Worm (Caenorhabditis elegans) whole organism, L1 larva: Measurements from ENCODE around the gene C09E7.11.

Experiments
- C04F5.9 ChIP-seq: sonication (generic microtip); optimal IDR thresholded peaks from 2 replicates; lab custom pipeline; 2016; ENCODE audit warnings: missing genetic modification characterization, missing compliant biosample characterization
- C16A3.4 ChIP-seq: fragments of 150-350 bp; optimal IDR thresholded peaks from 2 replicates; lab custom pipeline; 2014; ENCODE audit warnings: missing biosample characterization, missing genetic modification characterization
- C34B4.2 ChIP-seq: sonication (generic microtip); optimal IDR thresholded peaks from 2 replicates; lab custom pipeline; 2017; ENCODE audit warnings: mild to moderate bottlenecking, missing genetic modification characterization, missing compliant biosample characterization
- blmp-1 ChIP-seq: fragments of 150-350 bp; optimal IDR thresholded peaks from 2 replicates; lab custom pipeline; 2014; ENCODE audit warnings: missing biosample characterization, missing genetic modification characterization
- ceh-63 ChIP-seq: fragments of 200-800 bp; sonication (Bioruptor generic); optimal IDR thresholded peaks from 2 replicates; lab custom pipeline; 2018; ENCODE audit warnings: mild to moderate bottlenecking, missing genetic modification characterization, missing compliant biosample characterization
- ceh-8 ChIP-seq: fragments of 200-800 bp; sonication (Bioruptor generic); optimal IDR thresholded peaks from 2 replicates; lab custom pipeline; 2018; ENCODE audit warnings: mild to moderate bottlenecking, missing genetic modification characterization, moderate library complexity, missing compliant biosample characterization
- ceh-82 ChIP-seq, 3 experiments: fragments of 150-350 bp in 1 of 3; sonication (generic microtip) in 2 of 3; optimal IDR thresholded peaks; 2 replicates each; lab custom pipeline; 2014 to 2017; ENCODE audit warnings: missing biosample characterization in 3 of 3, missing genetic modification characterization in 3 of 3
- ces-1 ChIP-seq: fragments of 150-350 bp; optimal IDR thresholded peaks from 2 replicates; lab custom pipeline; 2014; ENCODE audit warnings: missing biosample characterization, missing genetic modification reagents, missing genetic modification characterization
- dsc-1 ChIP-seq: sonication (generic microtip); optimal IDR thresholded peaks from 2 replicates; lab custom pipeline; 2016; ENCODE audit warnings: mild to moderate bottlenecking, missing genetic modification characterization, missing compliant biosample characterization
- efl-1 ChIP-seq, 4 experiments: fragments of 150-350 bp; optimal IDR thresholded peaks in 3 of 4; peaks in 1 of 4; 1 replicate in 1 of 4; 2 replicates in 3 of 4; lab custom pipeline; 2014; ENCODE audit warnings: missing biosample characterization in 2 of 4, missing genetic modification characterization in 2 of 4, missing genetic modification reagents in 2 of 4
- efl-3 ChIP-seq: fragments of 200-800 bp; sonication (Bioruptor generic); optimal IDR thresholded peaks from 2 replicates; lab custom pipeline; 2018; ENCODE audit warnings: mild to moderate bottlenecking, missing genetic modification characterization, missing compliant biosample characterization
- egl-13 ChIP-seq: sonication (generic microtip); optimal IDR thresholded peaks from 2 replicates; lab custom pipeline; 2016; ENCODE audit warnings: missing genotype, missing genetic modification reagents, missing genetic modification characterization, missing compliant biosample characterization
- egl-27 ChIP-seq, 2 experiments: fragments of 150-350 bp in 1 of 2; sonication (generic microtip); optimal IDR thresholded peaks; 3 replicates each; lab custom pipeline; 2017 to 2018; ENCODE audit warnings: missing biosample characterization in 2 of 2, missing genetic modification characterization in 2 of 2, missing genetic modification reagents in 2 of 2
- elt-3 ChIP-seq, 6 experiments: fragments of 150-350 bp in 1 of 6; sonication (generic microtip); optimal IDR thresholded peaks; 2 replicates each; lab custom pipeline; 2017 to 2018; ENCODE audit warnings: missing biosample characterization in 6 of 6, missing genetic modification characterization in 6 of 6, inconsistent platforms in 1 of 6
- fos-1 ChIP-seq: fragments of 150-350 bp; optimal IDR thresholded peaks from 2 replicates; lab custom pipeline; 2014; ENCODE audit warnings: missing biosample characterization, missing genetic modification characterization
- grh-1 ChIP-seq: fragments of 200-800 bp; sonication (Bioruptor generic); IDR thresholded peaks from 2 replicates; pipeline ENCODE4 v1.3.6; 2022; ENCODE audit warnings: missing genetic modification reagents, missing genetic modification characterization, missing compliant biosample characterization
- isw-1 ChIP-seq: fragments of 200-800 bp; sonication (Bioruptor generic); IDR thresholded peaks from 2 replicates; pipeline ENCODE4 v1.3.6; 2022; ENCODE audit warnings: missing genetic modification characterization, missing compliant biosample characterization
- jun-1 ChIP-seq: fragments of 150-350 bp; optimal IDR thresholded peaks from 2 replicates; lab custom pipeline; 2014; ENCODE audit warnings: missing biosample characterization, missing genetic modification reagents, missing genetic modification characterization
- lin-14 ChIP-seq: fragments of 200-800 bp; sonication (Bioruptor generic); optimal IDR thresholded peaks from 2 replicates; lab custom pipeline; 2018; ENCODE audit warnings: mild to moderate bottlenecking, missing genetic modification characterization, moderate library complexity, missing compliant biosample characterization
- lin-15B ChIP-seq: fragments of 150-350 bp; sonication (generic microtip); optimal IDR thresholded peaks from 3 replicates; lab custom pipeline; 2014; ENCODE audit warnings: missing biosample characterization, missing genetic modification characterization
- lir-3 ChIP-seq: sonication (generic microtip); optimal IDR thresholded peaks from 2 replicates; lab custom pipeline; 2016; ENCODE audit warnings: mild to moderate bottlenecking, missing genetic modification characterization, moderate library complexity, missing compliant biosample characterization; ENCODE audit not compliant: poor library complexity
- mab-9 ChIP-seq: fragments of 200-800 bp; sonication (Bioruptor generic); IDR thresholded peaks from 2 replicates; pipeline ENCODE4 v1.3.6; 2022; ENCODE audit warnings: missing genetic modification reagents, missing genetic modification characterization, missing compliant biosample characterization
- mep-1 ChIP-seq: fragments of 150-350 bp; optimal IDR thresholded peaks from 2 replicates; lab custom pipeline; 2014; ENCODE audit warnings: missing biosample characterization, missing genetic modification characterization
- nhr-11 ChIP-seq: fragments of 150-350 bp; optimal IDR thresholded peaks from 2 replicates; lab custom pipeline; 2014; ENCODE audit warnings: missing biosample characterization, missing genetic modification characterization
- nhr-12 ChIP-seq: sonication (generic microtip); optimal IDR thresholded peaks from 2 replicates; lab custom pipeline; 2017; ENCODE audit warnings: missing biosample characterization, missing genetic modification characterization
- nhr-19 ChIP-seq: fragments of 200-800 bp; sonication (Bioruptor generic); conservative IDR thresholded peaks from 2 replicates; pipeline ENCODE4 v1.3.6; 2022; ENCODE audit warnings: missing genetic modification characterization, missing compliant biosample characterization
- nhr-20 ChIP-seq: sonication (generic microtip); optimal IDR thresholded peaks from 2 replicates; lab custom pipeline; 2016; ENCODE audit warnings: mild to moderate bottlenecking, missing genetic modification characterization, missing compliant biosample characterization
- nhr-237 ChIP-seq: fragments of 150-350 bp; optimal IDR thresholded peaks from 2 replicates; lab custom pipeline; 2014; ENCODE audit warnings: missing biosample characterization, missing genetic modification characterization
- nhr-71 ChIP-seq: sonication (generic microtip); optimal IDR thresholded peaks from 2 replicates; lab custom pipeline; 2016; ENCODE audit warnings: mild to moderate bottlenecking, missing genetic modification characterization, moderate library complexity, missing compliant biosample characterization
- nhr-85 ChIP-seq: sonication (generic microtip); peaks from one replicate; lab custom pipeline; 2016; ENCODE audit warnings: missing genetic modification characterization, inconsistent platforms, missing compliant biosample characterization
- nhr-90 ChIP-seq: sonication (generic microtip); optimal IDR thresholded peaks from 2 replicates; lab custom pipeline; 2016; ENCODE audit warnings: mild to moderate bottlenecking, missing genetic modification characterization, missing compliant biosample characterization; ENCODE audit not compliant: poor library complexity
- rnt-1 ChIP-seq: sonication (generic microtip); optimal IDR thresholded peaks from 2 replicates; lab custom pipeline; 2016; ENCODE audit warnings: mild to moderate bottlenecking, missing genetic modification characterization, moderate library complexity, missing compliant biosample characterization
- snpc-4 ChIP-seq: fragments of 150-350 bp; optimal IDR thresholded peaks from 2 replicates; lab custom pipeline; 2014; ENCODE audit warnings: missing biosample characterization, missing genetic modification characterization
- snu-23 ChIP-seq: sonication (generic microtip); optimal IDR thresholded peaks from 2 replicates; lab custom pipeline; 2016; ENCODE audit warnings: missing genetic modification characterization, missing compliant biosample characterization
- sox-4 ChIP-seq: sonication (generic microtip); optimal IDR thresholded peaks from 2 replicates; lab custom pipeline; 2016; ENCODE audit warnings: missing genetic modification characterization, missing compliant biosample characterization
- sup-37 ChIP-seq: fragments of 200-800 bp; sonication (Bioruptor generic); optimal IDR thresholded peaks from 2 replicates; lab custom pipeline; 2018; ENCODE audit warnings: mild to moderate bottlenecking, missing genetic modification characterization, missing compliant biosample characterization
- tbx-2 ChIP-seq: sonication (generic microtip); optimal IDR thresholded peaks from 2 replicates; lab custom pipeline; 2016; ENCODE audit warnings: missing genetic modification characterization, missing compliant biosample characterization
- tlp-1 ChIP-seq: fragments of 150-350 bp; optimal IDR thresholded peaks from 2 replicates; lab custom pipeline; 2014; ENCODE audit warnings: missing biosample characterization, missing genetic modification characterization
- unc-86 ChIP-seq: sonication (generic microtip); optimal IDR thresholded peaks from 2 replicates; lab custom pipeline; 2016; ENCODE audit warnings: missing genetic modification characterization, missing compliant biosample characterization
- unc-98 ChIP-seq: fragments of 200-800 bp; sonication (Bioruptor generic); IDR thresholded peaks from 2 replicates; pipeline ENCODE4 v1.3.6; 2022; ENCODE audit warnings: missing genetic modification characterization, missing compliant biosample characterization
- vab-15 ChIP-seq: sonication (generic microtip); optimal IDR thresholded peaks from 2 replicates; lab custom pipeline; 2017; ENCODE audit warnings: missing genotype, mild to moderate bottlenecking, missing genetic modification characterization, missing compliant biosample characterization
- xbp-1 ChIP-seq: sonication (generic microtip); optimal IDR thresholded peaks from 2 replicates; lab custom pipeline; 2016; ENCODE audit warnings: missing genetic modification characterization, missing compliant biosample characterization

The C09E7.11 gene

ce11 chrIII:6551187-6552058, 20.2 kb downstream of the C09E7.11 start, which contains the start of gene C09E7.7 (continued):
- TF ChIP-seq isw-1 (GFP tag; lab: Robert Waterston, UW) (peak; percentile 47), ceh-82 (tag; optimal IDR thresholded peaks at IDR 0.05; lab: Kevin White, UChicago) (peak in 1 of 3 experiments; percentile 43), nhr-90 (tag; lab: Kevin White, UChicago) (peak; percentile 76), mep-1 (tag; lab: Kevin White, UChicago) (peak; percentile 61), unc-86 (tag; lab: Kevin White, UChicago) (peak; percentile 76), unc-98 (GFP tag; lab: Robert Waterston, UW) (peak; percentile 62), jun-1 (peak; percentile 33), sox-4 (tag; lab: Kevin White, UChicago) (peak; percentile 52), lir-3 (tag; lab: Kevin White, UChicago) (peak; percentile 67), nhr-19 (GFP tag; lab: Robert Waterston, UW) (peak; percentile 70), C16A3.4 (tag; lab: Kevin White, UChicago) (peak; percentile 39), ceh-63 (peak; percentile 70), snpc-4 (tag; lab: Kevin White, UChicago) (peak; percentile 2), nhr-20 (tag; lab: Kevin White, UChicago) (peak; percentile 42), grh-1 (peak; percentile 17; the same call in 1 of the 2 replicates), nhr-85 (tag; lab: Kevin White, UChicago) (peak; percentile 77), ceh-8 (GFP tag; lab: Kevin White, UChicago) (peak; percentile 24), snu-23 (peak; percentile 51), C04F5.9 (tag; lab: Kevin White, UChicago) (peak; percentile 13), xbp-1 (tag; lab: Kevin White, UChicago) (peak; percentile 45), fos-1 (tag; lab: Kevin White, UChicago) (peak; percentile 3)

ce11 chrIII:6558487-6558886, 27.3 kb downstream of the C09E7.11 start, which contains the start of gene C09E7.8:
Gene C09E7.8 (minus strand): TSS chrIII:6558587.
- no peak for TF ChIP-seq egl-27 (tag; optimal IDR thresholded peaks at IDR 0.05; lab: Kevin White, UChicago)
- TF ChIP-seq tlp-1, result no peak

ce11 chrIII:6577159-6577558, 46.0 kb downstream of the C09E7.11 start:
- TF ChIP-seq nhr-237 (tag; lab: Kevin White, UChicago) (no peak), lin-15B (tag; lab: Kevin White, UChicago) (no peak), nhr-11 (no peak), efl-1 (optimal IDR thresholded peaks at IDR 0.05; lab: Kevin White, UChicago) (no peak), efl-1 (GFP tag; optimal IDR thresholded peaks at IDR 0.05 in 1 of 2; lab: Kevin White, UChicago) (peak in 1 of 2 experiments; percentile 72), lin-14 (GFP tag; lab: Kevin White, UChicago) (peak; percentile 20), tbx-2 (tag; lab: Kevin White, UChicago) (no peak)

ce11 chrIII:6578505-6578904, 47.3 kb downstream of the C09E7.11 start, which contains the start of gene F27B3.6:
Gene F27B3.6 (minus strand): TSS chrIII:6578605.
- TF ChIP-seq blmp-1 (tag; lab: Kevin White, UChicago), result no peak
- TF ChIP-seq, all 84 proteins: peak for 0

ce11 chrIII:6579398-6579797, 48.2 kb downstream of the C09E7.11 start, which contains the start of gene F27B3.8:
Gene F27B3.8 (plus strand): TSS chrIII:6579698.
- TF ChIP-seq nhr-71, result no peak
- TF ChIP-seq ces-1 (GFP tag; lab: Kevin White, UChicago), result no peak
- TF ChIP-seq efl-3 (GFP tag; lab: Kevin White, UChicago), result no peak
- no peak for TF ChIP-seq egl-13
- no peak for TF ChIP-seq vab-15 (tag; lab: Kevin White, UChicago)
- TF ChIP-seq C04F5.9 (tag; lab: Kevin White, UChicago), result no peak
- TF ChIP-seq C34B4.2 (tag; lab: Kevin White, UChicago), result no peak
- TF ChIP-seq sup-37 (GFP tag; lab: Kevin White, UChicago), result no peak
- no peak for TF ChIP-seq nhr-12
- no peak for TF ChIP-seq grh-1
- no peak for TF ChIP-seq ceh-63
- TF ChIP-seq rnt-1 (tag; lab: Kevin White, UChicago), result no peak
- no peak for TF ChIP-seq ceh-8 (GFP tag; lab: Kevin White, UChicago)
- TF ChIP-seq dsc-1 (tag; lab: Kevin White, UChicago), result no peak
- no peak for TF ChIP-seq mab-9 (GFP tag; lab: Robert Waterston, UW)
- TF ChIP-seq elt-3 (tag; optimal IDR thresholded peaks at IDR 0.05; lab: Kevin White, UChicago), result no peak
